Worm (Caenorhabditis elegans) whole organism, L1 larva: ENCODE results near the gene K09B11.5.

Experiments
- aha-1 ChIP-seq: fragments of 150-350 bp; optimal IDR thresholded peaks from 2 replicates; lab custom pipeline; 2014; ENCODE audit warnings: missing biosample characterization, missing genetic modification characterization
- ama-1 ChIP-seq: fragments of 150-350 bp; optimal IDR thresholded peaks from 2 replicates; lab custom pipeline; 2014
- blmp-1 ChIP-seq: fragments of 150-350 bp; optimal IDR thresholded peaks from 2 replicates; lab custom pipeline; 2014; ENCODE audit warnings: missing biosample characterization, missing genetic modification characterization
- ceh-8 ChIP-seq: fragments of 200-800 bp; sonication (Bioruptor generic); optimal IDR thresholded peaks from 2 replicates; lab custom pipeline; 2018; ENCODE audit warnings: mild to moderate bottlenecking, missing genetic modification characterization, moderate library complexity, missing compliant biosample characterization
- ceh-82 ChIP-seq, 3 experiments: fragments of 150-350 bp in 1 of 3; sonication (generic microtip) in 2 of 3; optimal IDR thresholded peaks; 2 replicates each; lab custom pipeline; 2014 to 2017; ENCODE audit warnings: missing biosample characterization in 3 of 3, missing genetic modification characterization in 3 of 3
- dpl-1 ChIP-seq, 3 experiments: fragments of 150-350 bp in 2 of 3; sonication (generic microtip) in 1 of 3; optimal IDR thresholded peaks; 2 replicates each; lab custom pipeline; 2014 to 2017; ENCODE audit warnings: missing biosample characterization in 3 of 3, missing genetic modification characterization in 3 of 3, missing genetic modification reagents in 3 of 3
- efl-1 ChIP-seq, 4 experiments: fragments of 150-350 bp; optimal IDR thresholded peaks in 3 of 4; peaks in 1 of 4; 1 replicate in 1 of 4; 2 replicates in 3 of 4; lab custom pipeline; 2014; ENCODE audit warnings: missing biosample characterization in 2 of 4, missing genetic modification characterization in 2 of 4, missing genetic modification reagents in 2 of 4
- efl-3 ChIP-seq: fragments of 200-800 bp; sonication (Bioruptor generic); optimal IDR thresholded peaks from 2 replicates; lab custom pipeline; 2018; ENCODE audit warnings: mild to moderate bottlenecking, missing genetic modification characterization, missing compliant biosample characterization
- egl-27 ChIP-seq, 2 experiments: fragments of 150-350 bp in 1 of 2; sonication (generic microtip); optimal IDR thresholded peaks; 3 replicates each; lab custom pipeline; 2017 to 2018; ENCODE audit warnings: missing biosample characterization in 2 of 2, missing genetic modification characterization in 2 of 2, missing genetic modification reagents in 2 of 2
- grh-1 ChIP-seq: fragments of 200-800 bp; sonication (Bioruptor generic); IDR thresholded peaks from 2 replicates; pipeline ENCODE4 v1.3.6; 2022; ENCODE audit warnings: missing genetic modification reagents, missing genetic modification characterization, missing compliant biosample characterization
- lin-35 ChIP-seq, 2 experiments: fragments of 150-350 bp; optimal IDR thresholded peaks; 2 replicates each; lab custom pipeline; 2014; ENCODE audit warnings: missing biosample characterization in 2 of 2, missing genetic modification characterization in 2 of 2, missing genetic modification reagents in 2 of 2
- lsy-2 ChIP-seq, 2 experiments: fragments of 150-350 bp; optimal IDR thresholded peaks; 2 replicates each; lab custom pipeline; 2014; ENCODE audit warnings: missing biosample characterization in 2 of 2, missing genetic modification characterization in 2 of 2
- mdl-1 ChIP-seq, 2 experiments: fragments of 150-350 bp; optimal IDR thresholded peaks; 2 replicates each; lab custom pipeline; 2014 to 2017; ENCODE audit warnings: missing biosample characterization in 2 of 2, missing genetic modification characterization in 2 of 2, inconsistent platforms in 1 of 2
- mep-1 ChIP-seq: fragments of 150-350 bp; optimal IDR thresholded peaks from 2 replicates; lab custom pipeline; 2014; ENCODE audit warnings: missing biosample characterization, missing genetic modification characterization
- nhr-20 ChIP-seq: sonication (generic microtip); optimal IDR thresholded peaks from 2 replicates; lab custom pipeline; 2016; ENCODE audit warnings: mild to moderate bottlenecking, missing genetic modification characterization, missing compliant biosample characterization
- nhr-71 ChIP-seq: sonication (generic microtip); optimal IDR thresholded peaks from 2 replicates; lab custom pipeline; 2016; ENCODE audit warnings: mild to moderate bottlenecking, missing genetic modification characterization, moderate library complexity, missing compliant biosample characterization
- pag-3 ChIP-seq: sonication (generic microtip); optimal IDR thresholded peaks from 2 replicates; lab custom pipeline; 2017; ENCODE audit warnings: missing genetic modification characterization, mild to moderate bottlenecking, missing compliant biosample characterization, antibody characterized with exemption, borderline replicate concordance; ENCODE audit not compliant: insufficient read depth
- pax-3 ChIP-seq: fragments of 200-800 bp; sonication (Bioruptor generic); optimal IDR thresholded peaks from 2 replicates; lab custom pipeline; 2018; ENCODE audit warnings: mild to moderate bottlenecking, missing genetic modification characterization, moderate library complexity, missing compliant biosample characterization
- pqm-1 ChIP-seq: sonication (generic microtip); optimal IDR thresholded peaks from 3 replicates; lab custom pipeline; 2017; ENCODE audit warnings: missing biosample characterization, missing genetic modification characterization
- skn-1 ChIP-seq: fragments of 150-350 bp; optimal IDR thresholded peaks from 2 replicates; lab custom pipeline; 2014; ENCODE audit warnings: missing biosample characterization, missing genetic modification characterization
- snpc-4 ChIP-seq: fragments of 150-350 bp; optimal IDR thresholded peaks from 2 replicates; lab custom pipeline; 2014; ENCODE audit warnings: missing biosample characterization, missing genetic modification characterization
- snu-23 ChIP-seq: sonication (generic microtip); optimal IDR thresholded peaks from 2 replicates; lab custom pipeline; 2016; ENCODE audit warnings: missing genetic modification characterization, missing compliant biosample characterization
- sptf-1 ChIP-seq: fragments of 150-350 bp; optimal IDR thresholded peaks from 2 replicates; lab custom pipeline; 2014; ENCODE audit warnings: missing biosample characterization, missing genetic modification characterization
- tbx-2 ChIP-seq: sonication (generic microtip); optimal IDR thresholded peaks from 2 replicates; lab custom pipeline; 2016; ENCODE audit warnings: missing genetic modification characterization, missing compliant biosample characterization
- unc-62 ChIP-seq: fragments of 150-350 bp; optimal IDR thresholded peaks from 2 replicates; lab custom pipeline; 2014; ENCODE audit warnings: missing biosample characterization, missing genetic modification reagents, missing genetic modification characterization
- unc-98 ChIP-seq: fragments of 200-800 bp; sonication (Bioruptor generic); IDR thresholded peaks from 2 replicates; pipeline ENCODE4 v1.3.6; 2022; ENCODE audit warnings: missing genetic modification characterization, missing compliant biosample characterization
- zag-1 ChIP-seq: fragments of 150-350 bp; optimal IDR thresholded peaks from 2 replicates; lab custom pipeline; 2014; ENCODE audit warnings: missing biosample characterization, missing genetic modification characterization
- zip-4 ChIP-seq: fragments of 200-800 bp; sonication (Bioruptor generic); optimal IDR thresholded peaks from 2 replicates; lab custom pipeline; 2018; ENCODE audit warnings: mild to moderate bottlenecking, missing genetic modification characterization, moderate library complexity, missing compliant biosample characterization

The K09B11.5 gene

DNA sequence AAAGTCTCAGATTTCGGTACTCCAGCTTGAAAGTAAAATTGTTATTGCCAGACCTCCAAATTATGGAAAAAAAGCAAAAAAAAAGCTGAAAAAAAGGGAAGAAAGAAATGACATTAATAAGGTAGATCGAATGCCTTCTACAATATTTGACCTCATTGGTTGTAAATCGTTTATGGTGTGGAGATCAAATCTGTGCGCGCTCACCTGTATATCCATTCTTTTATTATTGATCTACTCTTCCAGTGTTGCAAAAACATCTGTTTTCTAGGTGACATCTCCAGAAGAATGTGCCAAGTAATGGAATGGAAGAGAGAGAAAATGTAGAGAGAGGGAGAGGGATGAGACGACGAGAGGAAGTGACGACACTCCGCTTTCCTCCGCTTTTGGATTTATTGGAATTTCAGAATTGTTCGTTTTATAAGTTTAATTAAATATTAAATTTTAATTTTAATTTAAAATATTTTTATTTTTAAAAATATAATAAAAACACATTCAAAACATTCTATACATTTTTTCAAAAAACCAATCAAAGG lies 18.0 kb downstream of the K09B11.5 start, which contains the start of the genes pik-1 and aptf-2:
pik-1 (plus strand) TSS at position 303 of the 533 bp plus-strand sequence.
aptf-2 (minus strand) TSS at position 313 of the 533 bp plus-strand sequence.
- peak; percentile 27 for TF ChIP-seq blmp-1 (tag; lab: Kevin White, UChicago)
- TF ChIP-seq aha-1 (tag; lab: Kevin White, UChicago) = no peak
- no peak for TF ChIP-seq egl-27 (tag; optimal IDR thresholded peaks at IDR 0.05; lab: Kevin White, UChicago)
- peak in 1 of 2 experiments; percentile 26 for TF ChIP-seq lsy-2 (tag; optimal IDR thresholded peaks at IDR 0.05; lab: Kevin White, UChicago)
- TF ChIP-seq lin-35 (GFP tag; optimal IDR thresholded peaks at IDR 0.05; lab: Kevin White, UChicago) = peak in 1 of 2 experiments; percentile 24
- peak in 1 of 3 experiments; percentile 31 for TF ChIP-seq dpl-1 (GFP tag; optimal IDR thresholded peaks at IDR 0.05; lab: Kevin White, UChicago)
- peak; percentile 32 for TF ChIP-seq mep-1 (tag; lab: Kevin White, UChicago)
- no peak for TF ChIP-seq efl-1 (optimal IDR thresholded peaks at IDR 0.05; lab: Kevin White, UChicago)
- TF ChIP-seq efl-1 (GFP tag; optimal IDR thresholded peaks at IDR 0.05 in 1 of 2; lab: Kevin White, UChicago) = peak in 1 of 2 experiments; percentile 5
- no peak for TF ChIP-seq pax-3

- TF ChIP-seq blmp-1 (tag; lab: Kevin White, UChicago) (peak; percentile 11), grh-1 (0 out of 2 replicates have a peak, but pooled peaks have one; percentile 29), nhr-20 (tag; lab: Kevin White, UChicago) (no peak), snu-23 (GFP tag; lab: Kevin White, UChicago) (peak; percentile 27), dpl-1 (GFP tag; optimal IDR thresholded peaks at IDR 0.05; lab: Kevin White, UChicago) (peak in 1 of 3 experiments; percentile 19), lin-35 (GFP tag; optimal IDR thresholded peaks at IDR 0.05; lab: Kevin White, UChicago) (peak; percentile 13 to 37), tbx-2 (tag; lab: Kevin White, UChicago) (no peak), mdl-1 (tag; optimal IDR thresholded peaks at IDR 0.05; lab: Kevin White, UChicago) (peak in 1 of 2 experiments; percentile 59)
Measured at ce11 chrIV:13412845-13413383, 20.9 kb downstream of the K09B11.5 start, which contains the start of gene gcl-1. gcl-1 (minus strand) TSS chrIV:13412895.

DNA sequence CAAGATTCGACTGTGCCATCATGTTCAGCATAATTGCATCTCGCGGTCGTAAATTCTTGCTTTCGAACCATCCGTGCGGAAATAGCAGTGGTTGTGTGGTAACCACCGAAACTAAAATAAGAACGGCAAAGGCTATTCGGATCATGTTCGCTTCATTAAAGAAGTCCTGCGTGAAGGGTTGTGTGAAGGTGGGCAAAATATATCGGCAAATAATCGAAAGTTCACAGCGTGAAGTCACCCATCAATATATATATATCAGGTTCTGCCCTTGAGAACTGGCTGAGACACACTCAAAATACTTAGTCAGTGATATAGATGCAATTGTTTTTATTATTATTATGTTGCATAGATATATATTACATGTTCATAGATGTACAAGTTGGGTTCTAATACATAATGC lies 25.8 kb downstream of the K09B11.5 start, which contains the start of gene Y62E10A.19:
Y62E10A.19 (minus strand) TSS at position 289 of the 400 bp plus-strand sequence.
- TF ChIP-seq blmp-1 (tag; lab: Kevin White, UChicago) (peak; percentile 80), unc-98 (GFP tag; lab: Robert Waterston, UW) (no peak)

- TF ChIP-seq unc-62 (GFP tag; lab: Kevin White, UChicago) (no peak), ceh-82 (tag; optimal IDR thresholded peaks at IDR 0.05; lab: Kevin White, UChicago) (no peak), pag-3 (tag; lab: Kevin White, UChicago) (no peak), zip-4 (GFP tag; lab: Kevin White, UChicago) (no peak), skn-1 (tag; lab: Kevin White, UChicago) (no peak), nhr-71 (tag; lab: Kevin White, UChicago) (no peak), zag-1 (tag; lab: Kevin White, UChicago) (no peak), pqm-1 (tag; lab: Kevin White, UChicago) (no peak), snpc-4 (tag; lab: Kevin White, UChicago) (no peak), sptf-1 (tag; lab: Kevin White, UChicago) (no peak), ceh-8 (GFP tag; lab: Kevin White, UChicago) (no peak), grh-1 (no peak), ama-1 (lab: Kevin White, UChicago) (no peak), nhr-20 (tag; lab: Kevin White, UChicago) (no peak)
Measured at ce11 chrIV:13400456-13401364, 33.1 kb downstream of the K09B11.5 start, which contains the start of the genes memi-2 and cyp-31A5. memi-2 (minus strand) TSS chrIV:13400506. cyp-31A5 (plus strand) TSS chrIV:13401289.

- TF ChIP-seq mdl-1 (tag; optimal IDR thresholded peaks at IDR 0.05; lab: Kevin White, UChicago) (peak in 1 of 2 experiments; percentile 17), zag-1 (tag; lab: Kevin White, UChicago) (no peak), lsy-2 (tag; optimal IDR thresholded peaks at IDR 0.05; lab: Kevin White, UChicago) (no peak), pax-3 (no peak), efl-3 (no peak)
Measured at ce11 chrIV:13398728-13399127, 35.1 kb downstream of the K09B11.5 start, which contains the start of gene Y62E10A.13. Y62E10A.13 (minus strand) TSS chrIV:13399053.
